Fruit fly (Drosophila melanogaster) whole organism, embryonic: ENCODE results near the gene CG3529.
A peak's percentile ranks its signal among the peaks of the same experiment; 100 is the strongest.

Experiments
- C15 ChIP-seq: fragments of 200-800 bp; sonication (Bioruptor generic); IDR thresholded peaks from 3 replicates; pipeline ENCODE4 v1.3.6; 2022; ENCODE audit warnings: missing biosample characterization, missing genetic modification characterization
- CG10543 ChIP-seq: fragments of 200-800 bp; sonication (Bioruptor generic); optimal IDR thresholded peaks from 3 replicates; lab custom pipeline; 2017; ENCODE audit warnings: missing biosample characterization, mild to moderate bottlenecking, missing genetic modification characterization, moderate library complexity
- CG11093 ChIP-seq: fragments of 200-800 bp; sonication (Bioruptor generic); IDR thresholded peaks from 3 replicates; pipeline ENCODE4 v1.3.6; 2022; ENCODE audit warnings: missing biosample characterization, missing genetic modification characterization
- CG11456 ChIP-seq: fragments of 200-800 bp; sonication (Bioruptor generic); IDR thresholded peaks from 3 replicates; pipeline ENCODE4 v1.3.6; 2022; ENCODE audit warnings: missing biosample characterization, missing genetic modification characterization
- CG12391 ChIP-seq: fragments of 200-800 bp; sonication (Bioruptor generic); optimal IDR thresholded peaks from 3 replicates; lab custom pipeline; 2018; ENCODE audit warnings: missing biosample characterization, mild to moderate bottlenecking, missing genetic modification characterization, moderate library complexity
- CG12769 ChIP-seq: fragments of 200-800 bp; sonication (Bioruptor generic); optimal IDR thresholded peaks from 2 replicates; lab custom pipeline; 2019; ENCODE audit warnings: missing biosample characterization, mild to moderate bottlenecking, missing genetic modification characterization, moderate library complexity
- CG13624 ChIP-seq: fragments of 200-800 bp; sonication (Bioruptor generic); optimal IDR thresholded peaks from 2 replicates; lab custom pipeline; 2016; ENCODE audit warnings: missing biosample characterization, missing genetic modification characterization
- CG14050 ChIP-seq: fragments of 200-800 bp; sonication (Bioruptor generic); IDR thresholded peaks from 3 replicates; pipeline ENCODE4 v1.3.6; 2022; ENCODE audit warnings: missing biosample characterization, missing genetic modification characterization
- CG1602 ChIP-seq: fragments of 200-800 bp; sonication (Bioruptor generic); optimal IDR thresholded peaks from 3 replicates; lab custom pipeline; 2016; ENCODE audit warnings: missing biosample characterization, missing genetic modification characterization
- CG16813 ChIP-seq: fragments of 200-800 bp; sonication (Bioruptor generic); IDR thresholded peaks from 3 replicates; pipeline ENCODE4 v1.3.6; 2022; ENCODE audit warnings: missing biosample characterization, missing genetic modification characterization; ENCODE audit not compliant: partially characterized antibody
- CG17568 ChIP-seq: fragments of 200-800 bp; sonication (Bioruptor generic); optimal IDR thresholded peaks from 2 replicates; lab custom pipeline; 2018; ENCODE audit warnings: missing biosample characterization, mild to moderate bottlenecking, missing genetic modification characterization, moderate library complexity
- CG18262 ChIP-seq: fragments of 200-800 bp; optimal IDR thresholded peaks from 3 replicates; lab custom pipeline; 2019; ENCODE audit warnings: missing biosample characterization, mild to moderate bottlenecking, missing genetic modification characterization, moderate library complexity
- CG31224 ChIP-seq: fragments of 200-800 bp; sonication (Bioruptor generic); IDR thresholded peaks from 2 replicates; pipeline ENCODE4 v1.3.6; 2022; ENCODE audit warnings: missing biosample characterization, missing genetic modification characterization
- CG7271 ChIP-seq: fragments of 200-800 bp; sonication (Bioruptor generic); optimal IDR thresholded peaks from 2 replicates; lab custom pipeline; 2018; ENCODE audit warnings: missing biosample characterization, mild to moderate bottlenecking, missing genetic modification characterization, moderate library complexity
- CG7357 ChIP-seq: fragments of 200-800 bp; sonication (Bioruptor generic); IDR thresholded peaks from 3 replicates; pipeline ENCODE4 v1.3.6; 2022; ENCODE audit warnings: missing biosample characterization, missing genetic modification characterization
- D19B ChIP-seq: fragments of 200-800 bp; sonication (Bioruptor generic); optimal IDR thresholded peaks from 2 replicates; lab custom pipeline; 2017; ENCODE audit warnings: missing biosample characterization, mild to moderate bottlenecking, missing genetic modification characterization
- E2f2 ChIP-seq: fragments of 200-800 bp; sonication (Bioruptor generic); IDR thresholded peaks from 2 replicates; pipeline ENCODE4 v1.3.6; 2022; ENCODE audit warnings: missing biosample characterization, missing genetic modification characterization
- Fer1 ChIP-seq: fragments of 200-800 bp; sonication (Bioruptor generic); optimal IDR thresholded peaks from 2 replicates; lab custom pipeline; 2017; ENCODE audit warnings: missing biosample characterization, mild to moderate bottlenecking, missing genetic modification characterization
- HLH54F ChIP-seq: fragments of 200-800 bp; sonication (Bioruptor generic); optimal IDR thresholded peaks from 3 replicates; lab custom pipeline; 2016; ENCODE audit warnings: missing biosample characterization, missing genetic modification characterization
- Hr3 ChIP-seq: fragments of 200-800 bp; sonication (Bioruptor generic); optimal IDR thresholded peaks from 3 replicates; lab custom pipeline; 2016; ENCODE audit warnings: missing biosample characterization, missing genetic modification characterization
- Hr39 ChIP-seq: fragments of >200 bp; optimal IDR thresholded peaks from 2 replicates; lab custom pipeline; 2017
- MESR4 ChIP-seq: fragments of 200-800 bp; sonication (Bioruptor generic); optimal IDR thresholded peaks from 2 replicates; lab custom pipeline; 2018; ENCODE audit warnings: missing biosample characterization, mild to moderate bottlenecking, missing genetic modification characterization, moderate library complexity
- MTF-1 ChIP-seq: fragments of 200-800 bp; sonication (Bioruptor generic); optimal IDR thresholded peaks from 2 replicates; lab custom pipeline; 2018; ENCODE audit warnings: missing biosample characterization, mild to moderate bottlenecking, missing genetic modification characterization, borderline replicate concordance
- Med ChIP-seq: fragments of 200-800 bp; sonication (Bioruptor generic); peaks from one replicate; lab custom pipeline; 2016; ENCODE audit warnings: missing biosample characterization, missing genetic modification characterization, mild to moderate bottlenecking, inconsistent platforms, moderate library complexity
- Nf-YA ChIP-seq: fragments of 200-800 bp; sonication (Bioruptor generic); IDR thresholded peaks from 2 replicates; pipeline ENCODE4 v1.3.6; 2022; ENCODE audit warnings: missing biosample characterization, missing genetic modification characterization
- Rfx ChIP-seq: fragments of 200-800 bp; sonication (Bioruptor generic); IDR thresholded peaks from 2 replicates; pipeline ENCODE4 v1.3.6; 2022; ENCODE audit warnings: missing biosample characterization, missing genetic modification characterization
- Trl ChIP-seq, 3 experiments: fragments of >200 bp in 2 of 3; fragments of 200-800 bp in 1 of 3; sonication (Bioruptor generic) in 1 of 3; optimal IDR thresholded peaks; 2 replicates in 1 of 3; 3 replicates in 2 of 3; lab custom pipeline; 2016 to 2017; ENCODE audit warnings: missing biosample characterization in 1 of 3, missing genetic modification characterization in 1 of 3
- Xbp1 ChIP-seq: fragments of 200-800 bp; sonication (Bioruptor generic); optimal IDR thresholded peaks from 3 replicates; lab custom pipeline; 2016; ENCODE audit warnings: missing biosample characterization, mild to moderate bottlenecking, missing genetic modification characterization
- amos ChIP-seq: fragments of 200-800 bp; sonication (Bioruptor generic); IDR thresholded peaks from 2 replicates; pipeline ENCODE4 v1.3.6; 2022; ENCODE audit warnings: missing biosample characterization, missing genetic modification characterization; ENCODE audit not compliant: partially characterized antibody
- ara ChIP-seq: fragments of 200-800 bp; sonication (Bioruptor generic); IDR thresholded peaks from 2 replicates; pipeline ENCODE4 v1.3.6; 2022; ENCODE audit warnings: missing biosample characterization, missing genetic modification characterization
- caup ChIP-seq: fragments of 200-800 bp; sonication (Bioruptor generic); optimal IDR thresholded peaks from 3 replicates; lab custom pipeline; 2017; ENCODE audit warnings: missing biosample characterization, mild to moderate bottlenecking, missing genetic modification characterization, moderate library complexity; ENCODE audit not compliant: severe bottlenecking
- cg ChIP-seq: fragments of 200-800 bp; sonication (Bioruptor generic); optimal IDR thresholded peaks from 3 replicates; lab custom pipeline; 2019; ENCODE audit warnings: missing biosample characterization, mild to moderate bottlenecking, missing genetic modification characterization, moderate library complexity
- ci ChIP-seq: fragments of 200-800 bp; sonication (Bioruptor generic); IDR thresholded peaks from 3 replicates; pipeline ENCODE4 v1.3.6; 2022; ENCODE audit warnings: missing biosample characterization, missing genetic modification characterization
- dmrt99B ChIP-seq: fragments of 200-800 bp; sonication (Bioruptor generic); optimal IDR thresholded peaks from 2 replicates; lab custom pipeline; 2018; ENCODE audit warnings: missing biosample characterization, mild to moderate bottlenecking, missing genetic modification characterization, moderate library complexity
- exex ChIP-seq: fragments of 200-800 bp; sonication (Bioruptor generic); optimal IDR thresholded peaks from 4 replicates; lab custom pipeline; 2018; ENCODE audit warnings: missing biosample characterization, mild to moderate bottlenecking, missing genetic modification characterization, moderate library complexity
- gsb ChIP-seq: fragments of 200-800 bp; sonication (Bioruptor generic); IDR thresholded peaks from 2 replicates; pipeline ENCODE4 v1.3.6; 2022; ENCODE audit warnings: missing biosample characterization, missing genetic modification characterization
- gt ChIP-seq: fragments of 200-800 bp; sonication (Bioruptor generic); IDR thresholded peaks from 2 replicates; pipeline ENCODE4 v1.3.6; 2022; ENCODE audit warnings: missing biosample characterization, missing genetic modification characterization
- kah ChIP-seq: fragments of 200-800 bp; sonication (Bioruptor generic); optimal IDR thresholded peaks from 2 replicates; lab custom pipeline; 2018; ENCODE audit warnings: missing biosample characterization, mild to moderate bottlenecking, missing genetic modification characterization
- lilli ChIP-seq: fragments of 200-800 bp; sonication (Bioruptor generic); optimal IDR thresholded peaks from 3 replicates; lab custom pipeline; 2016; ENCODE audit warnings: missing biosample characterization, missing genetic modification characterization
- onecut ChIP-seq: fragments of 200-800 bp; sonication (Bioruptor generic); IDR thresholded peaks from 2 replicates; pipeline ENCODE4 v1.3.6; 2022; ENCODE audit warnings: missing biosample characterization, missing genetic modification characterization
- peb ChIP-seq: fragments of 200-800 bp; sonication (Bioruptor generic); IDR thresholded peaks from 2 replicates; pipeline ENCODE4 v1.3.6; 2022; ENCODE audit warnings: missing biosample characterization, missing genetic modification characterization
- run ChIP-seq: fragments of 200-800 bp; sonication (Bioruptor generic); optimal IDR thresholded peaks from 3 replicates; lab custom pipeline; 2018; ENCODE audit warnings: missing biosample characterization, mild to moderate bottlenecking, missing genetic modification characterization
- schlank ChIP-seq: fragments of 200-800 bp; sonication (Bioruptor generic); optimal IDR thresholded peaks from 2 replicates; lab custom pipeline; 2018; ENCODE audit warnings: missing biosample characterization, mild to moderate bottlenecking, missing genetic modification characterization
- sd ChIP-seq: fragments of 200-800 bp; sonication (Bioruptor generic); optimal IDR thresholded peaks from 3 replicates; lab custom pipeline; 2018; ENCODE audit warnings: missing biosample characterization, mild to moderate bottlenecking, missing genetic modification characterization, moderate library complexity
- sima ChIP-seq: fragments of 200-800 bp; sonication (Bioruptor generic); optimal IDR thresholded peaks from 2 replicates; lab custom pipeline; 2016; ENCODE audit warnings: missing biosample characterization, missing genetic modification characterization
- slou ChIP-seq: fragments of 200-800 bp; sonication (Bioruptor generic); optimal IDR thresholded peaks from 3 replicates; lab custom pipeline; 2016; ENCODE audit warnings: missing biosample characterization, missing genetic modification characterization
- sr ChIP-seq: fragments of 200-800 bp; sonication (Bioruptor generic); IDR thresholded peaks from 3 replicates; pipeline ENCODE4 v1.3.6; 2022; ENCODE audit warnings: missing biosample characterization, missing genetic modification characterization
- twi ChIP-seq: fragments of 200-800 bp; optimal IDR thresholded peaks from 2 replicates; lab custom pipeline; 2019; ENCODE audit warnings: missing biosample characterization, mild to moderate bottlenecking, missing genetic modification characterization, moderate library complexity
- vnd ChIP-seq: fragments of 200-800 bp; sonication (Bioruptor generic); IDR thresholded peaks from 3 replicates; pipeline ENCODE4 v1.3.6; 2022; ENCODE audit warnings: missing biosample characterization, missing genetic modification characterization; ENCODE audit not compliant: partially characterized antibody
- z ChIP-seq: fragments of 200-800 bp; sonication (Bioruptor generic); IDR thresholded peaks from 3 replicates; pipeline ENCODE4 v1.3.6; 2022; ENCODE audit warnings: missing biosample characterization, missing genetic modification characterization

Gene CG3529

DNA sequence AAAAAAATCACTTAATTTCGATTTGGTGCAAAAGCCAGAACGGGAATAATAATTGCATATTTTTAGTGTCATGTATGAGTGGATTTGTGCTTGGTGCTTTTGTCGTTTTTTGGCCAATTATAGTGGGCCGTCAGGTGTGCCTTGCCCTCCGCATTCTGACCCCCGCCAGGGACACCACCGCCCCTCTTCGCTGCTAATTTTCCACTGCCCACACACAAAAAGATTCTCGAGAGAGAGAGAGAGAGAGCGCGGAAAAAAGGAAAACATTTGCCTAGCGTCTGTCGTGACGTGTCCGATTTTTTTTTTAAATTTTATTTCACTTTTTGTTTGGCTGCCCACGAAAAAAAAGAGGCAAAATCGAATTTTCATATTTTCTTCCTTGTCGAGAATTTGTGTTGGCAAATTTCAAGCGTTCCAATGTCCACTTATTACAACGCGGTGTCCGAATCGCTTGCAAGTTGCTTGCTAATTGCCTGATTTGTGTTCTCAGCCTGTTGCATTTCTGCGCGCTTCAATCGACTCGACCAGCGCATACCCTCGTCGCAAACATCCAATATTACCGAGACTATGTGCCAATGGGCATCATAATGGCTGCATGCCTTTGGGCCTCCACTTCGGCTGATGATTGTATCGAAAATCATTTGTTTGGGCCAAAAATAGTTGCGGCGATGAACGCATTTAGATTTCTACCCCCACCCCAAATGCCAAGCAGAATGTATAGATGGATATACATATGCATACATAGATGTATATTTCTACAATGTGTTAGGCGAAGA, 14.6 kb upstream of the CG3529 start (continued):
- TF ChIP-seq CG7271 (tag; lab: Kevin White, UChicago) (no peak), Hr3 (no peak), lilli (GFP tag; lab: Kevin White, UChicago) (no peak), CG13624 (GFP tag; lab: Kevin White, UChicago) (no peak), Fer1 (no peak), Xbp1 (GFP tag; lab: Kevin White, UChicago) (no peak), z (GFP tag; lab: Robert Waterston, UW) (no peak), gsb (no peak), CG11093 (no peak), slou (no peak), CG7357 (GFP tag; lab: Robert Waterston, UW) (no peak), D19B (peak; percentile 55), HLH54F (GFP tag; lab: Kevin White, UChicago) (no peak), amos (GFP tag; lab: Robert Waterston, UW) (no peak), sr (peak; percentile 91), C15 (GFP tag; lab: Robert Waterston, UW) (no peak), gt (GFP tag; lab: Robert Waterston, UW) (no peak), caup (no peak), twi (no peak), cg (GFP tag; lab: Kevin White, UChicago) (peak; percentile 8), kah (GFP tag; lab: Kevin White, UChicago) (no peak), Trl (optimal IDR thresholded peaks at IDR 0.05; lab: Kevin White, UChicago) (peak in 1 of 2 experiments; percentile 44), Trl (GFP tag; optimal IDR thresholded peaks at IDR 0.05; lab: Kevin White, UChicago) (no peak), vnd (GFP tag; lab: Robert Waterston, UW) (no peak), CG31224 (GFP tag; lab: Robert Waterston, UW) (no peak), sima (GFP tag; lab: Kevin White, UChicago) (no peak), MESR4 (GFP tag; lab: Kevin White, UChicago) (no peak), run (no peak), CG1602 (GFP tag; lab: Kevin White, UChicago) (no peak), CG18262 (tag; lab: Kevin White, UChicago) (no peak), peb (GFP tag; lab: Robert Waterston, UW) (no peak), MTF-1 (GFP tag; lab: Kevin White, UChicago) (no peak), ara (0 out of 2 replicates have a peak, but pooled peaks have one; percentile 23), onecut (no peak), Rfx (GFP tag; lab: Robert Waterston, UW) (no peak), CG16813 (GFP tag; lab: Robert Waterston, UW) (no peak), schlank (tag; lab: Kevin White, UChicago) (no peak), Nf-YA (no peak), CG14050 (GFP tag; lab: Robert Waterston, UW) (no peak)
- TF ChIP-seq, all 482 proteins: peak for 17

DNA sequence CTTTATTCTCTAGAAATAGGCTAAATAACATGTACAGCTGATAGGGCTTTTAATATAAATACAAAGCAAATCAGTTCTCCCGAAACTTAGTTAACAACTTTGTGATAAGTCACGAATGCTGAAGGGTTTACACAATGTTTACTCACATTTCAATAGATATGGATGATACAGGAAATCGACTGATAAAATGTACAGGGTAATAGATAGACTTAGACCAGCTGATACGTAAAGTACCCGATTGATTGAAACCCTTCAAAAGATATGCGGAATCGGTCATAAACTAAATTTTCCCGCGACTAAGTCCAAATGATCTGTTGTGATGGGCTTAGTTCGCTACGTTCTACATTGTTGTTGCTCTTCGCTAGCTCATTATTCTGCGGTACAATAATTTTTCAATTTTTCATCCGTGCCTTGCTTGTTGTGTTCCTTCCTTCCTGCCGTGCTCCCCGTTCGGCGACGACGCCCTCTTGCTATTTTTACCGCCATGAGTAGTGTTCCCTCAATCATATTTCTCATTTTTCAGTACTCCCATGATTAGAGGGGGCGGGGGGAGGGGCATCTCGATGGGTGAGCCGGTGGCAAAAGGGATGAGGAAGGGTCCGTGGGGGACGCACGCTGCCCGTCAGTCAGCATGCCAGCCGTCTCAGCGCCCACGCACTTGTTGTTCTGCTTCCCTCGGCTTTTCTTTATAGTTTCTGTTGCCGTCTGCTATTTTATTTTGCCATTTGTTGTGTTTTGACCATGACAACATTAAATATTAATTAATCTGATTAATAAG, 13.7 kb upstream of the CG3529 start:
- TF ChIP-seq Hr39 (lab: Kevin White, UChicago) = peak; percentile 65
- TF ChIP-seq Med (GFP tag; lab: Kevin White, UChicago) = peak; percentile 71
- no peak for TF ChIP-seq CG12391 (tag; lab: Kevin White, UChicago)
- peak; percentile 98 for TF ChIP-seq sr
- no peak for TF ChIP-seq E2f2 (GFP tag; lab: Robert Waterston, UW)
- peak; percentile 82 for TF ChIP-seq sd (tag; lab: Kevin White, UChicago)
- TF ChIP-seq dmrt99B (tag; lab: Kevin White, UChicago) = no peak
- TF ChIP-seq CG17568 (GFP tag; lab: Kevin White, UChicago) = no peak
- peak; percentile 47; the same call in 1 of the 3 replicates for TF ChIP-seq CG11456 (GFP tag; lab: Robert Waterston, UW)
- TF ChIP-seq exex (tag; lab: Kevin White, UChicago) = peak; percentile 40
- TF ChIP-seq kah (GFP tag; lab: Kevin White, UChicago) = peak; percentile 64
- TF ChIP-seq CG10543 = peak; percentile 88
- peak; percentile 98 for TF ChIP-seq CG12769 (tag; lab: Kevin White, UChicago)
- TF ChIP-seq ci (GFP tag; lab: Robert Waterston, UW) = 0 out of 3 replicates have a peak, but pooled peaks have one; percentile 33
